Worm (Caenorhabditis elegans) whole organism, late embryonic: ENCODE measurements around the gene grk-1.

Source experiments
- ama-1 ChIP-seq: fragments of 150-350 bp; optimal IDR thresholded peaks from 2 replicates; lab custom pipeline; 2014
- ceh-22 ChIP-seq: sonication (generic microtip); optimal IDR thresholded peaks from 2 replicates; lab custom pipeline; 2017; ENCODE audit warnings: missing biosample characterization, missing genetic modification characterization
- ceh-34 ChIP-seq: sonication (generic microtip); optimal IDR thresholded peaks from 2 replicates; lab custom pipeline; 2016; ENCODE audit warnings: mild to moderate bottlenecking, missing genetic modification characterization, missing compliant biosample characterization
- ceh-9 ChIP-seq: sonication (generic microtip); optimal IDR thresholded peaks from 2 replicates; lab custom pipeline; 2016; ENCODE audit warnings: mild to moderate bottlenecking, missing genetic modification characterization, inconsistent platforms, missing compliant biosample characterization
- elt-4 ChIP-seq: sonication (generic microtip); optimal IDR thresholded peaks from 2 replicates; lab custom pipeline; 2016; ENCODE audit warnings: missing genetic modification characterization, missing compliant biosample characterization
- fkh-10 ChIP-seq: fragments of 150-350 bp; optimal IDR thresholded peaks from 2 replicates; lab custom pipeline; 2014; ENCODE audit warnings: missing biosample characterization, missing genetic modification reagents, missing genetic modification characterization
- fkh-6 ChIP-seq: sonication (generic microtip); optimal IDR thresholded peaks from 2 replicates; lab custom pipeline; 2016; ENCODE audit warnings: missing genetic modification characterization, missing compliant biosample characterization
- lim-6 ChIP-seq: sonication (generic microtip); optimal IDR thresholded peaks from 2 replicates; lab custom pipeline; 2016; ENCODE audit warnings: missing genetic modification characterization, missing compliant biosample characterization
- lin-11 ChIP-seq: fragments of 200-800 bp; sonication (Bioruptor generic); optimal IDR thresholded peaks from 2 replicates; lab custom pipeline; 2018; ENCODE audit warnings: mild to moderate bottlenecking, missing genetic modification characterization, missing compliant biosample characterization
- pag-3 ChIP-seq: sonication (generic microtip); optimal IDR thresholded peaks from 2 replicates; lab custom pipeline; 2016; ENCODE audit warnings: missing compliant biosample characterization, missing genetic modification characterization, borderline replicate concordance
- pha-4 ChIP-seq: fragments of 150-350 bp; optimal IDR thresholded peaks from 2 replicates; lab custom pipeline; 2018; ENCODE audit warnings: missing biosample characterization, missing genetic modification reagents, missing genetic modification characterization
- pqm-1 ChIP-seq: sonication (generic microtip); optimal IDR thresholded peaks from 2 replicates; lab custom pipeline; 2016; ENCODE audit warnings: missing genetic modification characterization, missing compliant biosample characterization

- TF ChIP-seq ceh-34, result no peak
- TF ChIP-seq pha-4 (tag; lab: Kevin White, UChicago), result no peak
- TF ChIP-seq fkh-10 (GFP tag; lab: Kevin White, UChicago), result no peak
- no peak for TF ChIP-seq lim-6 (tag; lab: Kevin White, UChicago)
- no peak for TF ChIP-seq pag-3 (tag; lab: Kevin White, UChicago)
- TF ChIP-seq fkh-6, result no peak
- no peak for TF ChIP-seq ama-1
- no peak for TF ChIP-seq pqm-1
- TF ChIP-seq lin-11 (tag; lab: Kevin White, UChicago), result no peak
- no peak for TF ChIP-seq elt-4
- no peak for TF ChIP-seq ceh-22
- TF ChIP-seq ceh-9 (tag; lab: Kevin White, UChicago), result no peak
Observed at ce11 chrX:9976206-9976605, 22.8 kb downstream of the grk-1 start, which contains the start of gene mgl-1.
